Worm (Caenorhabditis elegans) whole organism, mixed stage, embryonic: ENCODE measurements around the gene nhr-78.

Experiments
- M03D4.4 ChIP-seq: sonication (generic microtip); optimal IDR thresholded peaks from 2 replicates; lab custom pipeline; 2017; ENCODE audit warnings: mild to moderate bottlenecking, missing genetic modification characterization, missing compliant biosample characterization
- elt-1 ChIP-seq: sonication (generic microtip); optimal IDR thresholded peaks from 2 replicates; lab custom pipeline; 2017; ENCODE audit warnings: missing genetic modification characterization, mild to moderate bottlenecking, missing compliant biosample characterization, antibody characterized with exemption, moderate library complexity, borderline replicate concordance; ENCODE audit not compliant: insufficient read depth
- nhr-12 ChIP-seq: fragments of 150-350 bp; optimal IDR thresholded peaks from 2 replicates; lab custom pipeline; 2014; ENCODE audit warnings: missing biosample characterization, missing genetic modification characterization
- snpc-4 ChIP-seq: fragments of 150-350 bp; optimal IDR thresholded peaks from 2 replicates; lab custom pipeline; 2014; ENCODE audit warnings: missing biosample characterization, missing genetic modification characterization
- unc-62 ChIP-seq: fragments of 150-350 bp; optimal IDR thresholded peaks from 2 replicates; lab custom pipeline; 2014; ENCODE audit warnings: missing biosample characterization, missing genetic modification reagents, missing genetic modification characterization

DNA sequence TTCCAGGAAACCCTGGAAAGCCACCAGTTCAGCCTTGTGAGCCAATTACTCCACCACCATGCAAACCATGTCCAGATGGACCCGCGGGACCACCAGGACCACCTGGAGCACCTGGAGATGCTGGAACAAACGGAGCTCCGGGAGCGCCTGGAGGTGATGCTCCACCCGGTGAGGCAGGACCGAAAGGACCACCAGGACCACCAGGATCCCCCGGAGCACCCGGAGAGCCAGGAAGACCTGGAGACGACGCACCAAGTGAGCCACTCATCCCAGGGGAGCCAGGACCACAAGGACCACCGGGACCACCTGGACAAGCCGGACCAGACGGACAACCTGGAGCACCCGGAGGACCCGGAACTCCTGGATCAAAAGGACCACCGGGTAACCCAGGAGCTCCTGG, 13.0 kb downstream of the nhr-78 start:
- TF ChIP-seq snpc-4 (tag; lab: Kevin White, UChicago) (no peak), elt-1 (no peak), M03D4.4 (tag; lab: Kevin White, UChicago) (no peak), nhr-12 (tag; lab: Kevin White, UChicago) (no peak), unc-62 (no peak)
